Worm (Caenorhabditis elegans) whole organism, early embryonic: Measurements from ENCODE around the gene ptr-20.

Experiments
- F13C5.2 ChIP-seq: sonication (generic microtip); optimal IDR thresholded peaks from 2 replicates; lab custom pipeline; 2017; ENCODE audit warnings: mild to moderate bottlenecking, missing genetic modification characterization, inconsistent platforms, missing compliant biosample characterization
- ama-1 ChIP-seq: fragments of 150-350 bp; optimal IDR thresholded peaks from 2 replicates; lab custom pipeline; 2014
- ceh-13 ChIP-seq: fragments of 200-800 bp; sonication (Bioruptor generic); optimal IDR thresholded peaks from 2 replicates; lab custom pipeline; 2018; ENCODE audit warnings: mild to moderate bottlenecking, missing genetic modification characterization, missing compliant biosample characterization
- ceh-36 ChIP-seq: sonication (generic microtip); optimal IDR thresholded peaks from 2 replicates; lab custom pipeline; 2016; ENCODE audit warnings: missing genetic modification characterization, inconsistent platforms, missing compliant biosample characterization
- flt-1 ChIP-seq: fragments of 200-800 bp; sonication (Bioruptor generic); IDR thresholded peaks from 2 replicates; pipeline ENCODE4 v1.3.6; 2022; ENCODE audit warnings: missing genetic modification characterization, missing compliant biosample characterization
- hmg-4 ChIP-seq: fragments of 200-800 bp; sonication (Bioruptor generic); optimal IDR thresholded peaks from 2 replicates; lab custom pipeline; 2018; ENCODE audit warnings: mild to moderate bottlenecking, missing genetic modification characterization, missing compliant biosample characterization
- tra-4 ChIP-seq: sonication (generic microtip); optimal IDR thresholded peaks from 2 replicates; lab custom pipeline; 2017; ENCODE audit warnings: missing genetic modification characterization, missing compliant biosample characterization

- no peak for TF ChIP-seq ama-1 (lab: Kevin White, UChicago)
- TF ChIP-seq ceh-13 (GFP tag; lab: Kevin White, UChicago), result no peak
- no peak for TF ChIP-seq flt-1 (GFP tag; lab: Robert Waterston, UW)
- no peak for TF ChIP-seq hmg-4
- TF ChIP-seq ceh-36 (tag; lab: Kevin White, UChicago), result no peak
- no peak for TF ChIP-seq tra-4 (tag; lab: Kevin White, UChicago)
- TF ChIP-seq F13C5.2 (tag; lab: Kevin White, UChicago), result no peak
Observed at ce11 chrII:15197500-15197899, 39.5 kb downstream of the ptr-20 start.
